Worm (Caenorhabditis elegans) whole organism, L2 larva: ENCODE measurements around the gene F35A5.8.

Source experiments
- Y55F3AM.14 ChIP-seq: fragments of 200-800 bp; sonication (Bioruptor generic); optimal IDR thresholded peaks from 2 replicates; lab custom pipeline; 2018; ENCODE audit warnings: mild to moderate bottlenecking, missing genetic modification characterization, missing compliant biosample characterization
- lin-11 ChIP-seq: fragments of 150-350 bp; sonication (generic microtip); optimal IDR thresholded peaks from 2 replicates; lab custom pipeline; 2014; ENCODE audit warnings: missing biosample characterization, missing genetic modification characterization, inconsistent platforms, mixed read lengths
- lin-13 ChIP-seq: fragments of 150-350 bp; optimal IDR thresholded peaks from 2 replicates; lab custom pipeline; 2014; ENCODE audit warnings: missing biosample characterization, missing genetic modification reagents, missing genetic modification characterization
- nhr-129 ChIP-seq: fragments of 150-350 bp; optimal IDR thresholded peaks from 2 replicates; lab custom pipeline; 2014; ENCODE audit warnings: missing biosample characterization, missing genetic modification characterization
- nhr-6 ChIP-seq: fragments of 150-350 bp; optimal IDR thresholded peaks from 2 replicates; lab custom pipeline; 2014; ENCODE audit warnings: missing biosample characterization, missing genetic modification characterization

ce11 chrX:3793389-3793788 lies 9.9 kb downstream of the F35A5.8 start:
- TF ChIP-seq nhr-129 (tag; lab: Kevin White, UChicago) = no peak
- TF ChIP-seq lin-11 (tag; lab: Kevin White, UChicago) = no peak
- TF ChIP-seq lin-13 (GFP tag; lab: Kevin White, UChicago) = no peak
- TF ChIP-seq Y55F3AM.14 (GFP tag; lab: Kevin White, UChicago) = no peak
- TF ChIP-seq nhr-6 (tag; lab: Kevin White, UChicago) = no peak
